Worm (Caenorhabditis elegans) whole organism, L3 larva: ENCODE data around the gene C53A5.17.

ENCODE experiments used
- ama-1 ChIP-seq: fragments of 150-350 bp; optimal IDR thresholded peaks from 2 replicates; lab custom pipeline; 2018
- ceh-16 ChIP-seq: sonication (generic microtip); optimal IDR thresholded peaks from 2 replicates; lab custom pipeline; 2017; ENCODE audit warnings: missing biosample characterization, missing genetic modification characterization
- ceh-9 ChIP-seq: sonication (generic microtip); optimal IDR thresholded peaks from 2 replicates; lab custom pipeline; 2018; ENCODE audit warnings: missing biosample characterization, missing genetic modification characterization
- daf-12 ChIP-seq: fragments of 150-350 bp; optimal IDR thresholded peaks from 2 replicates; lab custom pipeline; 2014; ENCODE audit warnings: missing biosample characterization, missing genetic modification reagents, missing genetic modification characterization
- egl-27 ChIP-seq: sonication (generic microtip); optimal IDR thresholded peaks from 4 replicates; lab custom pipeline; 2017; ENCODE audit warnings: missing biosample characterization, missing genetic modification reagents, missing genetic modification characterization
- egl-5 ChIP-seq: fragments of 150-350 bp; optimal IDR thresholded peaks from 2 replicates; lab custom pipeline; 2017; ENCODE audit warnings: missing biosample characterization, missing genetic modification reagents, missing genetic modification characterization, inconsistent platforms
- elt-1 ChIP-seq: fragments of 150-350 bp; optimal IDR thresholded peaks from 2 replicates; lab custom pipeline; 2014; ENCODE audit warnings: missing biosample characterization, missing genetic modification characterization
- elt-2 ChIP-seq: sonication (generic microtip); optimal IDR thresholded peaks from 2 replicates; lab custom pipeline; 2016; ENCODE audit warnings: missing genetic modification reagents, mild to moderate bottlenecking, missing genetic modification characterization, missing compliant biosample characterization
- elt-3 ChIP-seq, 3 experiments: fragments of 150-350 bp in 1 of 3; sonication (generic microtip) in 2 of 3; optimal IDR thresholded peaks; 2 replicates in 2 of 3; 4 replicates in 1 of 3; lab custom pipeline; 2014 to 2017; ENCODE audit warnings: missing biosample characterization in 3 of 3, missing genetic modification characterization in 3 of 3
- eor-1 ChIP-seq, 2 experiments: fragments of 150-350 bp; optimal IDR thresholded peaks; 2 replicates each; lab custom pipeline; 2014 to 2018; ENCODE audit warnings: missing biosample characterization in 2 of 2, missing genetic modification characterization in 2 of 2
- fkh-10 ChIP-seq: sonication (generic microtip); optimal IDR thresholded peaks from 2 replicates; lab custom pipeline; 2017; ENCODE audit warnings: missing biosample characterization, missing genetic modification reagents, missing genetic modification characterization
- hmg-11 ChIP-seq: sonication (generic microtip); optimal IDR thresholded peaks from 2 replicates; lab custom pipeline; 2016; ENCODE audit warnings: missing genetic modification characterization, missing compliant biosample characterization
- lin-15B ChIP-seq: fragments of 150-350 bp; optimal IDR thresholded peaks from 2 replicates; lab custom pipeline; 2014; ENCODE audit warnings: missing biosample characterization, missing genetic modification characterization
- lin-39 ChIP-seq: fragments of 150-350 bp; optimal IDR thresholded peaks from 2 replicates; lab custom pipeline; 2018; ENCODE audit warnings: missing biosample characterization, missing genetic modification reagents, missing genetic modification characterization
- lsy-12 ChIP-seq: sonication (generic microtip); optimal IDR thresholded peaks from 2 replicates; lab custom pipeline; 2016; ENCODE audit warnings: mild to moderate bottlenecking, missing genetic modification characterization, missing compliant biosample characterization
- nfya-1 ChIP-seq: sonication (generic microtip); optimal IDR thresholded peaks from 2 replicates; lab custom pipeline; 2017; ENCODE audit warnings: missing genetic modification characterization, mild to moderate bottlenecking, missing compliant biosample characterization, antibody characterized with exemption, moderate library complexity; ENCODE audit not compliant: insufficient read depth
- nhr-12 ChIP-seq: fragments of 150-350 bp; optimal IDR thresholded peaks from 2 replicates; lab custom pipeline; 2014; ENCODE audit warnings: missing biosample characterization, missing genetic modification characterization
- nhr-23 ChIP-seq: fragments of 150-350 bp; optimal IDR thresholded peaks from 2 replicates; lab custom pipeline; 2014; ENCODE audit warnings: missing biosample characterization, missing genetic modification reagents, missing genetic modification characterization
- nhr-28 ChIP-seq: fragments of 150-350 bp; optimal IDR thresholded peaks from 2 replicates; lab custom pipeline; 2014; ENCODE audit warnings: missing biosample characterization, missing genetic modification characterization
- nhr-43 ChIP-seq: sonication (generic microtip); optimal IDR thresholded peaks from 2 replicates; lab custom pipeline; 2016; ENCODE audit warnings: mild to moderate bottlenecking, missing genetic modification characterization, missing compliant biosample characterization; ENCODE audit not compliant: poor library complexity, severe bottlenecking
- nhr-67 ChIP-seq: fragments of 150-350 bp; optimal IDR thresholded peaks from 2 replicates; lab custom pipeline; 2014; ENCODE audit warnings: missing biosample characterization, missing genetic modification characterization
- nhr-76 ChIP-seq: fragments of 150-350 bp; sonication (generic microtip); optimal IDR thresholded peaks from 5 replicates; lab custom pipeline; 2014; ENCODE audit warnings: missing biosample characterization, missing genetic modification characterization
- pha-4 ChIP-seq: fragments of 150-350 bp; optimal IDR thresholded peaks from 2 replicates; lab custom pipeline; 2014; ENCODE audit warnings: missing biosample characterization, missing genetic modification reagents, missing genetic modification characterization
- pqm-1 ChIP-seq: fragments of 150-350 bp; optimal IDR thresholded peaks from 2 replicates; lab custom pipeline; 2017; ENCODE audit warnings: missing biosample characterization, missing genetic modification characterization, inconsistent platforms
- unc-39 ChIP-seq: sonication (generic microtip); optimal IDR thresholded peaks from 4 replicates; lab custom pipeline; 2017; ENCODE audit warnings: missing biosample characterization, missing genetic modification characterization
- unc-62 ChIP-seq: fragments of 150-350 bp; sonication (generic microtip); optimal IDR thresholded peaks from 4 replicates; lab custom pipeline; 2014; ENCODE audit warnings: missing biosample characterization, missing genetic modification reagents, missing genetic modification characterization

C53A5.17 gene

DNA sequence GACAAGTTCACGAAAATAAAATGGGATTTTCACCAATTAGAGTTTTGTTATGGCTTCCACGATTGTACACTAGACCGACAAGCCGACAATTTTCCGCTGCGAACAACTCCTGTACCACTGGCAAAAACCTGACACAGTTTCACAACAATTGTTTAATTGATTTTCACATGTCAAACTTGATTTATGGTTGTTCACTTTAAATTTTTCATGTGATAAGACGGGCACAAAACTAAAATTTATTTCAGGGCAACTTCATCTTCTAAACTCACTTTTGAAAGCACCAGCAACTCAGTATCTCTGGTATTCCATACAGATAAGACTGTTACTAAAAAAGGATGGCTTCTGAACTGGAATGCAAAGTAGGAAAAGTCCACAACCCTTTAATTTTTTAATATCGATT is 39.5 kb downstream of the C53A5.17 start, which contains the start of gene R02D5.7:
Gene R02D5.7 (minus strand): TSS at position 101 of the 400 bp plus-strand sequence.
- TF ChIP-seq elt-3 (tag; optimal IDR thresholded peaks at IDR 0.05; lab: Kevin White, UChicago) (no peak), elt-2 (peak; percentile 8)

DNA sequence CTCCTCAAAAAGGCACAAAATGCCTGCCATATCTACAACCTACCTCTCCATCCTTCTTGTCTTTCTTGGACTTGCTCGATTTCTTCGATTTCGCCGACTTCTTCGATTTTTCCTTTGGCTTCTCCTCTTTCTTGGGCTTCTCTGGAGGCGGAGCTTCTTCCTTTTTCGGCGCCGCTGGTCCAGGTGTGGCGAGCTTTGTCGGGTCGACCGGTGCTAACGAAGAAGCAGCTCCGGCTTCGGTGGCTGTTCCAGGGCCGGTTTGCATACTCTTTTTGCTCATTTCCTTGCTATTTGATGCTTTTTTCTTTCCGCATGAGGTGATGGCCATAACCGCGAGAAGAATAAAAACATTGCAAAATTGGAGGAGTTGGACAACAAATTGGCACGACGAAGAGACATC is 40.4 kb downstream of the C53A5.17 start:
- TF ChIP-seq nhr-43 (no peak), elt-1 (tag; lab: Kevin White, UChicago) (no peak), ama-1 (lab: Kevin White, UChicago) (no peak), eor-1 (tag; optimal IDR thresholded peaks at IDR 0.05; lab: Kevin White, UChicago) (no peak), unc-39 (tag; lab: Kevin White, UChicago) (no peak), egl-27 (tag; lab: Kevin White, UChicago) (no peak), hmg-11 (tag; lab: Kevin White, UChicago) (no peak), nhr-67 (tag; lab: Kevin White, UChicago) (no peak), lsy-12 (tag; lab: Kevin White, UChicago) (no peak)

- TF ChIP-seq elt-2 (peak; percentile 44), unc-62 (GFP tag; lab: Kevin White, UChicago) (no peak)
Observed at ce11 chrV:14478979-14479378, 41.9 kb downstream of the C53A5.17 start, which contains the start of gene clec-55. Gene clec-55 (plus strand): TSS chrV:14479279.

- TF ChIP-seq nhr-12 (tag; lab: Kevin White, UChicago), result no peak
- no peak for TF ChIP-seq lin-39
- TF ChIP-seq pqm-1 (tag; lab: Kevin White, UChicago), result peak; percentile 5
- TF ChIP-seq hmg-11 (tag; lab: Kevin White, UChicago), result no peak
- TF ChIP-seq nfya-1, result no peak
- TF ChIP-seq elt-2, result peak; percentile 48
Observed at ce11 chrV:14476680-14477079, 44.2 kb downstream of the C53A5.17 start, which contains the start of gene clec-54. Gene clec-54 (plus strand): TSS chrV:14476903.

DNA sequence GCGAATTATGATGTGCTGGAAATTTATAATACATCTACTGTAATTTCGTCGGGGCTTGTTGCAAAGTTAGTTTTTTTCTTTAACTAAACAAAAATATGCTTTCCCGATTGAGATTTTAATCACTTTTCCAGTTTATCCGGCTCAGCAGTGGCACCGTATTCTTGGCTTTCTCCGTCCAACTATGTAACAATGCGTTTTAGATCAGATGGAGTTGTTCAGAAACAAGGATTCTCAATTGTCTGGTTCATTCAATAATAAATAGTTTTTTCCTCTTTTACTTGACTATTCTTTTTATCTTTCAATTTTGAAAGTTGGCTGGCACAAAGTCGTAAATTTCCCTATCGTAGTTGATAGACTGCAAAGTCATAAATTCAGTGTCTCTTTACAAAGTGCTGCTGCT is 46.8 kb downstream of the C53A5.17 start, which contains the start of gene clec-56:
Gene clec-56 (plus strand): TSS at position 301 of the 400 bp plus-strand sequence.
- TF ChIP-seq elt-1 (tag; lab: Kevin White, UChicago) (no peak), pqm-1 (tag; lab: Kevin White, UChicago) (peak; percentile 5), elt-2 (peak; percentile 38)

DNA sequence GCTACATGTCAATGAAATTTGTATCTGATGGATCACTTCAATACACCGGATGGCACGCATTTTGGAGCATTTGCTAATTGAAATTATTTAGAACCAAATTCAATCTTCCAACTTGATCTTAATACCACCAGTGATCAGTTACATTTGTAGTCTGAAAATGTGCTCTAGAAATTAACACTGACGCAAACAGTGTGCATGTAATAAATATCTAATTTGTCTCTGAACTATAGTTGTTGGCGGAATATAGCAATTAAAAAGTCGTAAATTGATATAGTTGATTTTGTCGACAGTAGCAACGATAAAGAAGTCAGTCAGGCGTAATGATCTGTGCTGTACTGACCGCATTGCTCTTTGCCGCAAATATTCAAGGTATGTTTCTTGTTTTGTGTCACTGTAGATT is 48.7 kb downstream of the C53A5.17 start, which contains the start of gene clec-227:
Gene clec-227 (plus strand): TSS at position 301 of the 400 bp plus-strand sequence.
- TF ChIP-seq lin-15B (no peak), fkh-10 (GFP tag; lab: Kevin White, UChicago) (no peak), elt-1 (tag; lab: Kevin White, UChicago) (no peak), ceh-9 (tag; lab: Kevin White, UChicago) (no peak), nhr-23 (tag; lab: Kevin White, UChicago) (no peak), nhr-76 (tag; lab: Kevin White, UChicago) (no peak), pha-4 (tag; lab: Kevin White, UChicago) (no peak), elt-3 (tag; optimal IDR thresholded peaks at IDR 0.05; lab: Kevin White, UChicago) (no peak), egl-27 (tag; lab: Kevin White, UChicago) (no peak), lin-39 (no peak), daf-12 (tag; lab: Kevin White, UChicago) (no peak), ceh-16 (tag; lab: Kevin White, UChicago) (no peak), nhr-28 (no peak), egl-5 (tag; lab: Kevin White, UChicago) (no peak)
